Worm (Caenorhabditis elegans) whole organism, L3 larva: Measurements from ENCODE around the gene BE0003N10.1.

Experiments
- R02D3.7 ChIP-seq: fragments of 150-350 bp; optimal IDR thresholded peaks from 2 replicates; lab custom pipeline; 2014; ENCODE audit warnings: missing biosample characterization, missing genetic modification characterization
- aly-2 ChIP-seq: fragments of 150-350 bp; optimal IDR thresholded peaks from 2 replicates; lab custom pipeline; 2014; ENCODE audit warnings: missing biosample characterization, missing genetic modification characterization
- ama-1 ChIP-seq: fragments of 150-350 bp; optimal IDR thresholded peaks from 2 replicates; lab custom pipeline; 2018
- ceh-28 ChIP-seq: fragments of 150-350 bp; optimal IDR thresholded peaks from 2 replicates; lab custom pipeline; 2014; ENCODE audit warnings: missing biosample characterization, missing genetic modification reagents, missing genetic modification characterization
- ceh-82 ChIP-seq: fragments of 150-350 bp; optimal IDR thresholded peaks from 2 replicates; lab custom pipeline; 2014; ENCODE audit warnings: missing biosample characterization, missing genetic modification characterization
- daf-12 ChIP-seq: fragments of 150-350 bp; optimal IDR thresholded peaks from 2 replicates; lab custom pipeline; 2014; ENCODE audit warnings: missing biosample characterization, missing genetic modification reagents, missing genetic modification characterization
- egl-27 ChIP-seq: sonication (generic microtip); optimal IDR thresholded peaks from 4 replicates; lab custom pipeline; 2017; ENCODE audit warnings: missing biosample characterization, missing genetic modification reagents, missing genetic modification characterization
- elt-2 ChIP-seq: sonication (generic microtip); optimal IDR thresholded peaks from 2 replicates; lab custom pipeline; 2016; ENCODE audit warnings: missing genetic modification reagents, mild to moderate bottlenecking, missing genetic modification characterization, missing compliant biosample characterization
- fkh-10 ChIP-seq: sonication (generic microtip); optimal IDR thresholded peaks from 2 replicates; lab custom pipeline; 2017; ENCODE audit warnings: missing biosample characterization, missing genetic modification reagents, missing genetic modification characterization
- fkh-2 ChIP-seq: fragments of 150-350 bp; optimal IDR thresholded peaks from 2 replicates; lab custom pipeline; 2014; ENCODE audit warnings: missing biosample characterization, missing genetic modification reagents, missing genetic modification characterization
- fos-1 ChIP-seq: fragments of 150-350 bp; optimal IDR thresholded peaks from 2 replicates; lab custom pipeline; 2014; ENCODE audit warnings: missing biosample characterization, missing genetic modification characterization
- hmg-11 ChIP-seq: sonication (generic microtip); optimal IDR thresholded peaks from 2 replicates; lab custom pipeline; 2016; ENCODE audit warnings: missing genetic modification characterization, missing compliant biosample characterization
- jun-1 ChIP-seq: fragments of 150-350 bp; optimal IDR thresholded peaks from 2 replicates; lab custom pipeline; 2014; ENCODE audit warnings: missing biosample characterization, missing genetic modification reagents, missing genetic modification characterization
- lin-15B ChIP-seq: fragments of 150-350 bp; optimal IDR thresholded peaks from 2 replicates; lab custom pipeline; 2014; ENCODE audit warnings: missing biosample characterization, missing genetic modification characterization
- lin-39 ChIP-seq: fragments of 150-350 bp; optimal IDR thresholded peaks from 2 replicates; lab custom pipeline; 2018; ENCODE audit warnings: missing biosample characterization, missing genetic modification reagents, missing genetic modification characterization
- lsy-12 ChIP-seq: sonication (generic microtip); optimal IDR thresholded peaks from 2 replicates; lab custom pipeline; 2016; ENCODE audit warnings: mild to moderate bottlenecking, missing genetic modification characterization, missing compliant biosample characterization
- mml-1 ChIP-seq: fragments of 150-350 bp; sonication (generic microtip); optimal IDR thresholded peaks from 3 replicates; lab custom pipeline; 2014; ENCODE audit warnings: missing biosample characterization, missing genetic modification characterization
- nfya-1 ChIP-seq: sonication (generic microtip); optimal IDR thresholded peaks from 2 replicates; lab custom pipeline; 2017; ENCODE audit warnings: missing genetic modification characterization, mild to moderate bottlenecking, missing compliant biosample characterization, antibody characterized with exemption, moderate library complexity; ENCODE audit not compliant: insufficient read depth
- nhr-23 ChIP-seq: fragments of 150-350 bp; optimal IDR thresholded peaks from 2 replicates; lab custom pipeline; 2014; ENCODE audit warnings: missing biosample characterization, missing genetic modification reagents, missing genetic modification characterization
- nhr-67 ChIP-seq: fragments of 150-350 bp; optimal IDR thresholded peaks from 2 replicates; lab custom pipeline; 2014; ENCODE audit warnings: missing biosample characterization, missing genetic modification characterization
- nhr-76 ChIP-seq: fragments of 150-350 bp; sonication (generic microtip); optimal IDR thresholded peaks from 5 replicates; lab custom pipeline; 2014; ENCODE audit warnings: missing biosample characterization, missing genetic modification characterization
- nhr-77 ChIP-seq: fragments of 150-350 bp; optimal IDR thresholded peaks from 2 replicates; lab custom pipeline; 2014; ENCODE audit warnings: missing biosample characterization, missing genetic modification characterization
- pha-4 ChIP-seq: fragments of 150-350 bp; optimal IDR thresholded peaks from 2 replicates; lab custom pipeline; 2014; ENCODE audit warnings: missing biosample characterization, missing genetic modification reagents, missing genetic modification characterization
- pqm-1 ChIP-seq: fragments of 150-350 bp; optimal IDR thresholded peaks from 2 replicates; lab custom pipeline; 2017; ENCODE audit warnings: missing biosample characterization, missing genetic modification characterization, inconsistent platforms
- sea-2 ChIP-seq: fragments of 150-350 bp; sonication (generic microtip); optimal IDR thresholded peaks from 4 replicates; lab custom pipeline; 2014; ENCODE audit warnings: missing biosample characterization, missing genetic modification reagents, missing genetic modification characterization
- snpc-4 ChIP-seq: fragments of 150-350 bp; optimal IDR thresholded peaks from 2 replicates; lab custom pipeline; 2014; ENCODE audit warnings: missing biosample characterization, missing genetic modification characterization
- tbx-2 ChIP-seq: sonication (generic microtip); optimal IDR thresholded peaks from 2 replicates; lab custom pipeline; 2016; ENCODE audit warnings: mild to moderate bottlenecking, missing genetic modification characterization, missing compliant biosample characterization
- unc-39 ChIP-seq: sonication (generic microtip); optimal IDR thresholded peaks from 4 replicates; lab custom pipeline; 2017; ENCODE audit warnings: missing biosample characterization, missing genetic modification characterization
- unc-62 ChIP-seq: fragments of 150-350 bp; sonication (generic microtip); optimal IDR thresholded peaks from 4 replicates; lab custom pipeline; 2014; ENCODE audit warnings: missing biosample characterization, missing genetic modification reagents, missing genetic modification characterization
- zag-1 ChIP-seq: fragments of 150-350 bp; optimal IDR thresholded peaks from 2 replicates; lab custom pipeline; 2014; ENCODE audit warnings: missing biosample characterization, missing genetic modification characterization
- ztf-11 ChIP-seq: fragments of 150-350 bp; optimal IDR thresholded peaks from 2 replicates; lab custom pipeline; 2014; ENCODE audit warnings: missing biosample characterization, missing genetic modification characterization
- ztf-4 ChIP-seq: fragments of 150-350 bp; optimal IDR thresholded peaks from 2 replicates; lab custom pipeline; 2014; ENCODE audit warnings: missing biosample characterization, missing genetic modification characterization

Gene BE0003N10.1

DNA sequence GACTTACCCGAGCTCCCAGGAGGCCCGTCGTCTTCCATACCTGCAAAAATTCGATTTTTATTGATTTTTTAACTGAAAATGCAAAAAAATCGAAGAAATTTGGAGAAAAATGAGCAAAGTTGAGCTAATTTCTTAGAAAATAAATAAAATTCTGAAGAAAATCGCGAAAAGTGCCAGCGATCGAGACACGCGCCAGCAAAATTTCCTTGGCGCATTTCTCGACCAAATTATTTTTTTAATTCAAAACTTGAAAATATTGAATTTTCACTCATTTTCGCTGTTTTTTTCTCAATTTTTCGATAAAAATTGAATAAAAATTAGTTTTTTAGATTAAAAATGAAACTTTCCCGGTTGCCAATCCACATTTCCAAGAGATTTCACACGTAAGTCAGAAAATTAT, at the start of gene BE0003N10.1, which contains the start of gene chin-1:
BE0003N10.1 (plus strand) TSS at position 320 of the 400 bp plus-strand sequence.
chin-1 (minus strand) TSS at position 40 of the 400 bp plus-strand sequence.
- TF ChIP-seq hmg-11 (tag; lab: Kevin White, UChicago) (peak; percentile 68), R02D3.7 (tag; lab: Kevin White, UChicago) (no peak), nhr-23 (tag; lab: Kevin White, UChicago) (peak; percentile 27), ceh-28 (tag; lab: Kevin White, UChicago) (peak; percentile 8), fos-1 (tag; lab: Kevin White, UChicago) (no peak), pha-4 (peak; percentile 59), nfya-1 (peak; percentile 48), lin-15B (tag; lab: Kevin White, UChicago) (peak; percentile 61)

DNA sequence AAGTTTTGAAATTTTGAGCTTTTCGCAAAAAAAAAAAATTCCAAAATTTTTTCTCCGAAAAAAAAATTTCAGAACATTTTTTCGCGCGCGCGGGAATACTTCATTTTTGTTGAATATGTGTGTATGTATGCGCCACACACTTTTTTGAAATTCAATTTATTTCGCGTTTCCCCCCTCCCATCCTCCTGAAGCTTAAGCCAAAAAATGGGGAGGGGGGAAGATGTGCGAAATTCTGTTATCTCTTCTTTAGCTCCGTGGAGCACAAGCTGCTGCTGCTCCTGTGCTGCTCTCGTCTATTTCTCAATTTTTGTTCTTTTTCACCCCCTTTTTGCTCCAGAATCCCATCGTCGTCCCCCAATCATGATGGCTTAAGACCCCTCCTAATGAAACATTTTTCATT, 47.7 kb upstream of the BE0003N10.1 start:
- TF ChIP-seq nhr-67 (tag; lab: Kevin White, UChicago) (no peak), fkh-10 (GFP tag; lab: Kevin White, UChicago) (peak; percentile 84), fkh-2 (tag; lab: Kevin White, UChicago) (no peak)

DNA sequence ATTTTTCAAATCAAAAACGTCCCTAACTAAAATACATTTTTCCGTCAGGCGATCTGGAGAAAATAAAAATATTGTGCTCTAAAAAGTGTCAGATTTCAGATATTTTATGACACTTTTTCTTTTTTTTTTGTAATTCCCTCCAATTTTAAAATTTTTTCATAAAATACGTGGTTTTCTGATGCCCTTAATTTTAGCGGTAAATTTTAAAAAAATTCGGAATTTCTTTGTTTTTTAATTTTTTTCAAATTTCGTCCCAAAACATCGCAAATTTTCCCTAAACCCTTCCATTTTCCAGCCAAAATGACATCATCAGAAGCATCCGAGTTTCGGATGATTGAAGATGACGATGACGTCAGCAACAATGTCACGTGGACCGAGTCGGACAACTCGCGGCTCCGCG, 45.7 kb upstream of the BE0003N10.1 start, which contains the start of gene trp-2:
trp-2 (plus strand) TSS at position 301 of the 400 bp plus-strand sequence.
- TF ChIP-seq unc-62 (GFP tag; lab: Kevin White, UChicago) (no peak), daf-12 (tag; lab: Kevin White, UChicago) (no peak), lin-15B (tag; lab: Kevin White, UChicago) (no peak), nfya-1 (no peak), lin-39 (tag; lab: Kevin White, UChicago) (no peak), ztf-11 (tag; lab: Kevin White, UChicago) (no peak), tbx-2 (tag; lab: Kevin White, UChicago) (no peak), sea-2 (GFP tag; lab: Kevin White, UChicago) (no peak), aly-2 (tag; lab: Kevin White, UChicago) (no peak), pqm-1 (tag; lab: Kevin White, UChicago) (no peak), egl-27 (no peak), ama-1 (no peak), nhr-67 (tag; lab: Kevin White, UChicago) (no peak), lsy-12 (tag; lab: Kevin White, UChicago) (no peak), hmg-11 (tag; lab: Kevin White, UChicago) (no peak)

DNA sequence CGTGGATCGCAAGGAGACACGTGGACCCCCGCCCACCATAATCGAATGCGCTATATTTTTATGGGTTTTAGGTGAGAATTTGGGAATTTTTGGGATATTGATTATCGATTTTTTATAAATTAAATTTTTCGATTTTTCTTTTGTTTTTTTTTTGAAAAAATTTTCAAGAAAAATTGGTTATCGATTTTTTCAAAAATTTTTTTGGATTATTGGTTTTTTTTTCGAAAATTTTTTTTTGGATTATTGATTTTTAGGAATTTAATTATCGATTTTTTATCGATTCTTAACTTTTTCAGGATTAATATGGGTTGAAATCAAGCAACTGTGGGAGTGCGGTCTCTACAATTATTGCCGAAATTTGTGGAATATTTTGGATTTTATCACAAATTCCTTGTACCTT, 40.7 kb upstream of the BE0003N10.1 start:
- TF ChIP-seq egl-27: no peak
- TF ChIP-seq nhr-77 (tag; lab: Kevin White, UChicago): no peak
- TF ChIP-seq R02D3.7 (tag; lab: Kevin White, UChicago): no peak
- no peak for TF ChIP-seq nhr-76 (tag; lab: Kevin White, UChicago)
- TF ChIP-seq unc-39 (tag; lab: Kevin White, UChicago): no peak
- peak; percentile 84 for TF ChIP-seq ceh-28 (tag; lab: Kevin White, UChicago)
- TF ChIP-seq fkh-10 (GFP tag; lab: Kevin White, UChicago): no peak

DNA sequence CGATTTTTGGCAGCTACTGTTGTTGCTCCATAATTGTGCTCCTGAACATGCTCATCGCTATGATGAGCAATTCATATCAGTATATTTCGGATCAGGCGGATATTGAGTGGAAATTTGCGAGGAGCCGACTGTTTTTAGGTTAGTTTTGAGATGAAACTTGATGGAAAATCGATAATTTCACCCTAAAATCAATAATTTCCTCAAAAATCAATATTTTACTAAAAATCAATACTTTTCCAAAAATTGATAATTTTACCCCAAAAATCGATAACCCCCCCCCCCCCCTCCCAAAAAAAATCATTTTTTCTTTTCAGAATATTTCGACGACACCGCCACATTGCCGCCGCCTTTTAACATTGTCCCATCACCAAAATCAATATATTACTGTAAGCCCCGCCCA, 38.4 kb upstream of the BE0003N10.1 start:
- TF ChIP-seq ceh-28 (tag; lab: Kevin White, UChicago) (peak; percentile 45), hmg-11 (tag; lab: Kevin White, UChicago) (no peak), unc-39 (tag; lab: Kevin White, UChicago) (no peak)

DNA sequence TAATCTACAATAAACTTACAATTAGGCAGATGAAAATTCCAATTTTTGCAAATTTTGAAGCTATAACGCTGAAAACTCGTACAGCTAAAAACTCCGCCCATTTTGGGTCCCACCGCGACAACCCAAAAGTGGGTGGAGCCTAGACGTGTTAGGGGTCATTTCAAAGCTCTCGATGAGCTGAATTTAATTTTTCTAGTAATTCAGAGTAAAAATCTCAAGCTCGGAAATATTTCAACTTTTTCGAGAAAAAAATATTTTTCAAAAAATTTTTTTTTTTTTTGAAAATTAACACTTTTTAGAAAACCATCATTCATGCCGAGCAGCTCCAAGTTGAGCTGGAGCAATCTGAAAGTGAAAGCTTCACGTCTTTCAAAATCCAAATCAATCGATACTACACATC, 36.0 kb upstream of the BE0003N10.1 start, which contains the start of gene R06B10.7:
R06B10.7 (minus strand) TSS at position 101 of the 400 bp plus-strand sequence.
- TF ChIP-seq pqm-1 (tag; lab: Kevin White, UChicago) (no peak), jun-1 (tag; lab: Kevin White, UChicago) (no peak), lsy-12 (tag; lab: Kevin White, UChicago) (no peak), fkh-10 (GFP tag; lab: Kevin White, UChicago) (no peak), ceh-82 (tag; lab: Kevin White, UChicago) (no peak)
- TF ChIP-seq, all 47 proteins: peak for 0

DNA sequence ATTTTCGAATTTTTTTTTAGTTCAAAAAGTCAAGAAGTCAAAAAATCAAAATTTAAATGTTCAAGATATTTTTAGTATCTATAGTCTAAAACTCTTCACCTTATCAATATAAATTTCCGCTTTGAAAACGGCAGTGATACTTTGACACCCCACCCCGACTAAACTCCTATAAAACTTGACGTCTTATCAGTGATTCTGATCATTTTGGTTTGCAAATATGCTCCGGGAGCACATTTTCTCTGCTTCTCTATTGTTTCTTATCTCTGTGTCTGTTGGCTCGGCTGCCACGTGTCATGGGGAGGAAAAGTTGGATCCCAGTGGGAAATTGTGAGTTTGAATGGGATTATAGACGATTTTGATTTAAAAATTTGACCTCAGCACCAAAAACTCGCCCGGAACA, 34.8 kb upstream of the BE0003N10.1 start, which contains the start of gene clec-150:
clec-150 (plus strand) TSS at position 198 of the 400 bp plus-strand sequence.
- TF ChIP-seq snpc-4 (tag; lab: Kevin White, UChicago): no peak
- TF ChIP-seq pha-4: peak; percentile 41
- TF ChIP-seq nhr-77 (tag; lab: Kevin White, UChicago): no peak
- TF ChIP-seq mml-1: no peak
- peak; percentile 98 for TF ChIP-seq elt-2
- TF ChIP-seq jun-1 (tag; lab: Kevin White, UChicago): peak; percentile 44
- TF ChIP-seq R02D3.7 (tag; lab: Kevin White, UChicago): no peak
- TF ChIP-seq ceh-28 (tag; lab: Kevin White, UChicago): no peak
- peak; percentile 96 for TF ChIP-seq pqm-1 (tag; lab: Kevin White, UChicago)
- no peak for TF ChIP-seq hmg-11 (tag; lab: Kevin White, UChicago)
- no peak for TF ChIP-seq zag-1 (tag; lab: Kevin White, UChicago)
- TF ChIP-seq ztf-4 (tag; lab: Kevin White, UChicago): no peak
- no peak for TF ChIP-seq nhr-76 (tag; lab: Kevin White, UChicago)
